Worm (Caenorhabditis elegans) whole organism, early embryonic: ENCODE results near the gene rgl-1.

Experiments
- B0310.2 ChIP-seq: sonication (generic microtip); optimal IDR thresholded peaks from 2 replicates; lab custom pipeline; 2016; ENCODE audit warnings: mild to moderate bottlenecking, missing genetic modification characterization, missing compliant biosample characterization
- F13C5.2 ChIP-seq: sonication (generic microtip); optimal IDR thresholded peaks from 2 replicates; lab custom pipeline; 2017; ENCODE audit warnings: mild to moderate bottlenecking, missing genetic modification characterization, inconsistent platforms, missing compliant biosample characterization
- aly-1 ChIP-seq: sonication (generic microtip); optimal IDR thresholded peaks from 2 replicates; lab custom pipeline; 2016; ENCODE audit warnings: missing genetic modification characterization, missing compliant biosample characterization
- ama-1 ChIP-seq: fragments of 150-350 bp; optimal IDR thresholded peaks from 2 replicates; lab custom pipeline; 2014
- ceh-36 ChIP-seq: sonication (generic microtip); optimal IDR thresholded peaks from 2 replicates; lab custom pipeline; 2016; ENCODE audit warnings: missing genetic modification characterization, inconsistent platforms, missing compliant biosample characterization
- ets-7 ChIP-seq: sonication (generic microtip); optimal IDR thresholded peaks from 2 replicates; lab custom pipeline; 2016; ENCODE audit warnings: missing genotype, missing genetic modification characterization, missing compliant biosample characterization
- flt-1 ChIP-seq: fragments of 200-800 bp; sonication (Bioruptor generic); IDR thresholded peaks from 2 replicates; pipeline ENCODE4 v1.3.6; 2022; ENCODE audit warnings: missing genetic modification characterization, missing compliant biosample characterization
- hmbx-1 ChIP-seq: sonication (generic microtip); optimal IDR thresholded peaks from 2 replicates; lab custom pipeline; 2016; ENCODE audit warnings: mild to moderate bottlenecking, missing genetic modification characterization, missing compliant biosample characterization
- hnd-1 ChIP-seq: sonication (generic microtip); optimal IDR thresholded peaks from 2 replicates; lab custom pipeline; 2016; ENCODE audit warnings: missing genetic modification characterization, missing compliant biosample characterization
- pes-1 ChIP-seq: fragments of 200-800 bp; sonication (Bioruptor generic); IDR thresholded peaks from 2 replicates; pipeline ENCODE4 v1.3.6; 2022; ENCODE audit warnings: missing genetic modification reagents, missing genetic modification characterization, missing compliant biosample characterization
- scrt-1 ChIP-seq: fragments of 200-800 bp; sonication (Bioruptor generic); IDR thresholded peaks from 2 replicates; pipeline ENCODE4 v1.3.6; 2022; ENCODE audit warnings: missing genetic modification characterization, missing compliant biosample characterization
- tbx-11 ChIP-seq: fragments of 200-800 bp; sonication (Bioruptor generic); IDR thresholded peaks from 2 replicates; pipeline ENCODE4 v1.3.6; 2022; ENCODE audit warnings: missing genetic modification characterization, missing compliant biosample characterization
- tbx-37 ChIP-seq: fragments of 200-800 bp; sonication (Bioruptor generic); conservative IDR thresholded peaks from 2 replicates; pipeline ENCODE4 v1.3.6; 2022; ENCODE audit warnings: missing genetic modification reagents, missing genetic modification characterization, missing compliant biosample characterization

ce11 chrX:3184649-3185048 is 35.5 kb downstream of the rgl-1 start:
- TF ChIP-seq ama-1 (lab: Kevin White, UChicago) (no peak), hmbx-1 (no peak), ceh-36 (tag; lab: Kevin White, UChicago) (no peak), aly-1 (tag; lab: Kevin White, UChicago) (no peak), ets-7 (tag; lab: Kevin White, UChicago) (no peak), tbx-11 (no peak), flt-1 (no peak), F13C5.2 (tag; lab: Kevin White, UChicago) (no peak), tbx-37 (no peak), hnd-1 (tag; lab: Kevin White, UChicago) (no peak), B0310.2 (tag; lab: Kevin White, UChicago) (no peak), scrt-1 (GFP tag; lab: Robert Waterston, UW) (no peak), pes-1 (GFP tag; lab: Robert Waterston, UW) (no peak)
